2 fruit fly cellular contexts compared by ENCODE assay signal in the genomic region with DNA sequence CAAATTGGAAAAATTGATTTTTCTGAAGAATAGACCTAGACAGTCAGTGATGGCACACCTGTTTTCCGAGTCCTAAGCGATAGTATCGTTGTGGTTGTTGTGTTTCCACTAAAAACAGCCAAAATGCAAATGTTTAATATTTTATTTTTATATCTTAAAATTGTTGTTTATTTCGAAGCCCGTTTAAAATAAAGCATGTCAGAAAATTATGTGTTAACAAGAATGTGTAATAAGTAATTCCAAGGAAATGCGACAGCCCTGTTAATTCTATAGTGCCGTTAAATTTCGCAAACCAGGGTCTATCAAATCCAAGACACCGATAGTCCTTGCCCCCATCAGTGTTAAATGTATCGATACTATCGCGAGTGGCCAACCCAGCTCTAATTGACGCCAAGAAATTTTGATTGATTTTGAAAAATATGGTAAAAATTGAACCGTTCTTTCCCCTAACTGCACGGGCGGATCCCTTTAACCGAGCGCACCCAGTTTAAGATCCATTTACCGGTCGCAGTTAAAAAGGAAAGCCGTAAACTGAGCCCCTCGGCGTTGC.
TF ChIP-seq lines count a peak whose summit lies in the region.

Gene Pex23, minus strand, starts transcription at position 61 of the 550 bp plus-strand sequence.

TF ChIP-seq in whole organism, embryonic, 481 proteins besides CTCF, POLR2A, EP300 and RAD21 (continued from another document and continues in another):
- TF ChIP-seq br (optimal IDR thresholded peaks at IDR 0.05; lab: Kevin White, UChicago) (no peak), CG16863 (GFP tag; optimal IDR thresholded peaks at IDR 0.05; lab: Kevin White, UChicago) (peak; percentile 45), CG14667 (GFP tag; IDR thresholded peaks at IDR 0.05; lab: Robert Waterston, UW) (peak; percentile 77), Mes4 (GFP tag; optimal IDR thresholded peaks at IDR 0.05; lab: Kevin White, UChicago) (peak; percentile 43), CG18764 (GFP tag; optimal IDR thresholded peaks at IDR 0.05; lab: Kevin White, UChicago) (peak; percentile 86), fd64A (GFP tag; optimal IDR thresholded peaks at IDR 0.05; lab: Kevin White, UChicago) (no peak), unc-4 (GFP tag; IDR thresholded peaks at IDR 0.05; lab: Robert Waterston, UW; ENCODE audit: partially characterized antibody) (peak; percentile 99), ewg (GFP tag; optimal IDR thresholded peaks at IDR 0.05; lab: Kevin White, UChicago) (peak; percentile 87), dm (GFP tag; optimal IDR thresholded peaks at IDR 0.05; lab: Kevin White, UChicago) (peak; percentile 45), MESR4 (GFP tag; optimal IDR thresholded peaks at IDR 0.05; lab: Kevin White, UChicago) (peak; percentile 71), CG17361 (GFP tag; IDR thresholded peaks at IDR 0.05; lab: Robert Waterston, UW) (peak; percentile 82), al (GFP tag; IDR thresholded peaks at IDR 0.05; lab: Robert Waterston, UW) (peak; percentile 78), CG13424 (tag; optimal IDR thresholded peaks at IDR 0.05; lab: Kevin White, UChicago) (peak; percentile 84), CG2199 (GFP tag; IDR thresholded peaks at IDR 0.05; lab: Robert Waterston, UW) (peak; percentile 65; the same call in 1 of the 3 replicates), bowl (GFP tag; IDR thresholded peaks at IDR 0.05; lab: Robert Waterston, UW) (no peak), zen2 (GFP tag; IDR thresholded peaks at IDR 0.05; lab: Robert Waterston, UW; ENCODE audit: partially characterized antibody) (peak; percentile 88), unpg (GFP tag; optimal IDR thresholded peaks at IDR 0.05; lab: Kevin White, UChicago) (peak; percentile 73), trh (GFP tag; optimal IDR thresholded peaks at IDR 0.05; lab: Kevin White, UChicago) (peak; percentile 54), CG6175 (GFP tag; IDR thresholded peaks at IDR 0.05; lab: Robert Waterston, UW) (peak; percentile 43; the same call in 1 of the 3 replicates), ara (GFP tag; IDR thresholded peaks at IDR 0.05; lab: Robert Waterston, UW) (peak; percentile 66), exex (tag; optimal IDR thresholded peaks at IDR 0.05; lab: Kevin White, UChicago) (no peak), CG11504 (tag; optimal IDR thresholded peaks at IDR 0.05; lab: Kevin White, UChicago) (no peak), kay (GFP tag; optimal IDR thresholded peaks at IDR 0.05; lab: Kevin White, UChicago) (peak; percentile 73), CG13296 (GFP tag; optimal IDR thresholded peaks at IDR 0.05; lab: Kevin White, UChicago) (peak; percentile 59), vvl (GFP tag; IDR thresholded peaks at IDR 0.05; lab: Robert Waterston, UW) (peak; percentile 92), pum (GFP tag; optimal IDR thresholded peaks at IDR 0.05; lab: Kevin White, UChicago) (peak; percentile 50), Hsf (GFP tag; optimal IDR thresholded peaks at IDR 0.05; lab: Kevin White, UChicago) (peak; percentile 80), onecut (GFP tag; IDR thresholded peaks at IDR 0.05; lab: Robert Waterston, UW) (peak; percentile 89), Doc2 (GFP tag; IDR thresholded peaks at IDR 0.05; lab: Robert Waterston, UW) (no peak), CG10274 (GFP tag; optimal IDR thresholded peaks at IDR 0.05; lab: Kevin White, UChicago) (peak; percentile 14), Fer3 (tag; optimal IDR thresholded peaks at IDR 0.05; lab: Kevin White, UChicago) (peak; percentile 77), CG8924 (tag; optimal IDR thresholded peaks at IDR 0.05; lab: Kevin White, UChicago) (peak; percentile 79), fu2 (GFP tag; optimal IDR thresholded peaks at IDR 0.05; lab: Kevin White, UChicago) (peak; percentile 39), CG4730 (GFP tag; IDR thresholded peaks at IDR 0.05; lab: Robert Waterston, UW) (peak; percentile 70), CG10431 (GFP tag; optimal IDR thresholded peaks at IDR 0.05; lab: Kevin White, UChicago) (peak; percentile 39), CG4617 (GFP tag; optimal IDR thresholded peaks at IDR 0.05; lab: Kevin White, UChicago; ENCODE audit: borderline replicate concordance) (peak; percentile 93), CG9609 (GFP tag; optimal IDR thresholded peaks at IDR 0.05; lab: Kevin White, UChicago) (peak; percentile 70), Adf1 (GFP tag; IDR thresholded peaks at IDR 0.05; lab: Robert Waterston, UW) (peak; percentile 46), CG18262 (tag; optimal IDR thresholded peaks at IDR 0.05; lab: Kevin White, UChicago) (peak; percentile 73), CG2678 (tag; optimal IDR thresholded peaks at IDR 0.05; lab: Kevin White, UChicago) (no peak), BtbVII (GFP tag; optimal IDR thresholded peaks at IDR 0.05; lab: Kevin White, UChicago) (peak; percentile 53), crol (GFP tag; IDR thresholded peaks at IDR 0.05; lab: Robert Waterston, UW) (no peak), chinmo (GFP tag; IDR thresholded peaks at IDR 0.05; lab: Robert Waterston, UW; ENCODE audit: partially characterized antibody) (peak; percentile 94; the same call in 2 of the 4 replicates), HLH54F (GFP tag; optimal IDR thresholded peaks at IDR 0.05; lab: Kevin White, UChicago) (peak; percentile 70), toy (GFP tag; IDR thresholded peaks at IDR 0.05; lab: Robert Waterston, UW) (no peak), CG18599 (GFP tag; optimal IDR thresholded peaks at IDR 0.05; lab: Kevin White, UChicago) (peak; percentile 80), ash1 (GFP tag; optimal IDR thresholded peaks at IDR 0.05; lab: Kevin White, UChicago) (no peak), CG16815 (GFP tag; optimal IDR thresholded peaks at IDR 0.05; lab: Kevin White, UChicago) (peak; percentile 77), CG9817 (tag; optimal IDR thresholded peaks at IDR 0.05; lab: Kevin White, UChicago) (peak; percentile 80), run (tag; optimal IDR thresholded peaks at IDR 0.05; lab: Kevin White, UChicago) (no peak), Hmr (GFP tag; optimal IDR thresholded peaks at IDR 0.05; lab: Kevin White, UChicago) (peak; percentile 81), Fer1 (GFP tag; optimal IDR thresholded peaks at IDR 0.05; lab: Kevin White, UChicago) (peak; percentile 69), CG14965 (GFP tag; optimal IDR thresholded peaks at IDR 0.05; lab: Kevin White, UChicago; ENCODE audit: borderline replicate concordance) (no peak), hkb (optimal IDR thresholded peaks at IDR 0.05; lab: Kevin White, UChicago) (peak; percentile 46), hkb (GFP tag; IDR thresholded peaks at IDR 0.05; lab: Robert Waterston, UW) (peak; percentile 67), emc (GFP tag; optimal IDR thresholded peaks at IDR 0.05; lab: Kevin White, UChicago) (no peak), slp2 (GFP tag; optimal IDR thresholded peaks at IDR 0.05; lab: Kevin White, UChicago) (peak; percentile 30), CG10366 (GFP tag; IDR thresholded peaks at IDR 0.05; lab: Robert Waterston, UW) (peak; percentile 78), grn (GFP tag; optimal IDR thresholded peaks at IDR 0.05; lab: Kevin White, UChicago) (peak; percentile 14), Ada2b (GFP tag; IDR thresholded peaks at IDR 0.05; lab: Robert Waterston, UW) (peak; percentile 80), Ssrp (tag; optimal IDR thresholded peaks at IDR 0.05; lab: Kevin White, UChicago) (peak; percentile 79), CG10543 (GFP tag; optimal IDR thresholded peaks at IDR 0.05; lab: Kevin White, UChicago) (peak; percentile 73)

TF ChIP-seq in whole organism, prepupa, 60 proteins besides CTCF, POLR2A, EP300 and RAD21 (continued from another document):
- TF ChIP-seq dac (GFP tag; optimal IDR thresholded peaks at IDR 0.05; lab: Kevin White, UChicago) (no peak), lz (GFP tag; optimal IDR thresholded peaks at IDR 0.05; lab: Kevin White, UChicago) (peak; percentile 79), CG7368 (GFP tag; optimal IDR thresholded peaks at IDR 0.05; lab: Kevin White, UChicago) (peak; percentile 36), CG1621 (tag; optimal IDR thresholded peaks at IDR 0.05; lab: Kevin White, UChicago) (no peak), spab (GFP tag; optimal IDR thresholded peaks at IDR 0.05; lab: Kevin White, UChicago) (no peak), CG11762 (GFP tag; optimal IDR thresholded peaks at IDR 0.05; lab: Kevin White, UChicago; ENCODE audit: insufficient read depth) (peak; percentile 42), CG4318 (GFP tag; optimal IDR thresholded peaks at IDR 0.05; lab: Kevin White, UChicago) (no peak), Lpt (GFP tag; optimal IDR thresholded peaks at IDR 0.05; lab: Kevin White, UChicago) (peak; percentile 37), fkh (GFP tag; optimal IDR thresholded peaks at IDR 0.05; lab: Kevin White, UChicago) (no peak), Gug (GFP tag; IDR thresholded peaks at IDR 0.05; lab: Robert Waterston, UW) (peak; percentile 70; the same call in 1 of the 2 replicates)
